Worm (Caenorhabditis elegans): ENCODE results near the gene Y48C3A.20.

Gene Y48C3A.20

ce11 chrII:13401549-13401948 lies 32.1 kb downstream of the Y48C3A.20 start:
- no peak for TF ChIP-seq hmbx-1 (tag; optimal IDR thresholded peaks at IDR 0.05)

ce11 chrII:13402680-13403079 lies 33.3 kb downstream of the Y48C3A.20 start, which contains the start of gene pinn-4:
Gene pinn-4, plus strand, starts transcription at chrII:13402980.
- TF ChIP-seq hmbx-1 (tag; optimal IDR thresholded peaks at IDR 0.05) = no peak
- no peak for TF ChIP-seq pes-1 (GFP tag; IDR thresholded peaks at IDR 0.05)
- no peak for TF ChIP-seq ets-7 (tag; optimal IDR thresholded peaks at IDR 0.05)

ce11 chrII:13405840-13406239 lies 36.4 kb downstream of the Y48C3A.20 start, which contains the start of gene efl-2:
Gene efl-2, plus strand, starts transcription at chrII:13406140.
- TF ChIP-seq ceh-36 (tag; optimal IDR thresholded peaks at IDR 0.05) = no peak
- TF ChIP-seq aly-1 (tag; optimal IDR thresholded peaks at IDR 0.05) = no peak
- no peak for TF ChIP-seq flt-1 (GFP tag; IDR thresholded peaks at IDR 0.05)
- no peak for TF ChIP-seq hmg-4 (GFP tag; optimal IDR thresholded peaks at IDR 0.05)
- no peak for TF ChIP-seq B0310.2 (tag; optimal IDR thresholded peaks at IDR 0.05)
- TF ChIP-seq ets-7 (tag; optimal IDR thresholded peaks at IDR 0.05) = no peak
- TF ChIP-seq tra-4 (tag; optimal IDR thresholded peaks at IDR 0.05) = no peak
- no peak for TF ChIP-seq pes-1 (GFP tag; IDR thresholded peaks at IDR 0.05)
- no peak for TF ChIP-seq tbx-11 (GFP tag; IDR thresholded peaks at IDR 0.05)
- no peak for TF ChIP-seq scrt-1 (GFP tag; IDR thresholded peaks at IDR 0.05)
- no peak for TF ChIP-seq F13C5.2 (tag; optimal IDR thresholded peaks at IDR 0.05)
- TF ChIP-seq hmbx-1 (tag; optimal IDR thresholded peaks at IDR 0.05) = no peak
- no peak for TF ChIP-seq tbx-37 (GFP tag; conservative IDR thresholded peaks at IDR 0.05)
- TF ChIP-seq hnd-1 (tag; optimal IDR thresholded peaks at IDR 0.05) = no peak
- TF ChIP-seq sea-1 (GFP tag; conservative IDR thresholded peaks at IDR 0.05) = no peak
- no peak for TF ChIP-seq ceh-13 (GFP tag; optimal IDR thresholded peaks at IDR 0.05)
- no peak for TF ChIP-seq ama-1 (optimal IDR thresholded peaks at IDR 0.05)

ce11 chrII:13412335-13412734 lies 42.9 kb downstream of the Y48C3A.20 start, which contains the start of gene Y48C3A.18:
Gene Y48C3A.18, plus strand, starts transcription at chrII:13412635.
- TF ChIP-seq F13C5.2 (tag; optimal IDR thresholded peaks at IDR 0.05) (no peak), pes-1 (GFP tag; IDR thresholded peaks at IDR 0.05) (no peak), ets-7 (tag; optimal IDR thresholded peaks at IDR 0.05) (no peak), B0310.2 (tag; optimal IDR thresholded peaks at IDR 0.05) (no peak), tra-4 (tag; optimal IDR thresholded peaks at IDR 0.05) (no peak), hmbx-1 (tag; optimal IDR thresholded peaks at IDR 0.05) (no peak), tbx-37 (GFP tag; conservative IDR thresholded peaks at IDR 0.05) (no peak), hmg-4 (GFP tag; optimal IDR thresholded peaks at IDR 0.05) (no peak), ceh-36 (tag; optimal IDR thresholded peaks at IDR 0.05) (no peak), tbx-11 (GFP tag; IDR thresholded peaks at IDR 0.05) (no peak), hnd-1 (tag; optimal IDR thresholded peaks at IDR 0.05) (no peak), ceh-13 (GFP tag; optimal IDR thresholded peaks at IDR 0.05) (no peak), scrt-1 (GFP tag; IDR thresholded peaks at IDR 0.05) (no peak), sea-1 (GFP tag; conservative IDR thresholded peaks at IDR 0.05) (no peak)

ce11 chrII:13414099-13414498 lies 44.7 kb downstream of the Y48C3A.20 start:
- TF ChIP-seq F13C5.2 (tag; optimal IDR thresholded peaks at IDR 0.05) = no peak
- TF ChIP-seq hmg-4 (GFP tag; optimal IDR thresholded peaks at IDR 0.05) = no peak
- no peak for TF ChIP-seq ets-7 (tag; optimal IDR thresholded peaks at IDR 0.05)
- no peak for TF ChIP-seq sea-1 (GFP tag; conservative IDR thresholded peaks at IDR 0.05)
- no peak for TF ChIP-seq ceh-36 (tag; optimal IDR thresholded peaks at IDR 0.05)
- no peak for TF ChIP-seq hnd-1 (tag; optimal IDR thresholded peaks at IDR 0.05)
- TF ChIP-seq tbx-11 (GFP tag; IDR thresholded peaks at IDR 0.05) = no peak
- TF ChIP-seq ama-1 (optimal IDR thresholded peaks at IDR 0.05) = no peak
- TF ChIP-seq tra-4 (tag; optimal IDR thresholded peaks at IDR 0.05) = no peak
- no peak for TF ChIP-seq flt-1 (GFP tag; IDR thresholded peaks at IDR 0.05)
- TF ChIP-seq ceh-13 (GFP tag; optimal IDR thresholded peaks at IDR 0.05) = no peak
- TF ChIP-seq pes-1 (GFP tag; IDR thresholded peaks at IDR 0.05) = no peak
- no peak for TF ChIP-seq tbx-37 (GFP tag; conservative IDR thresholded peaks at IDR 0.05)

ce11 chrII:13414554-13415057 lies 45.2 kb downstream of the Y48C3A.20 start, which contains the start of gene Y48E1C.1:
Gene Y48E1C.1, plus strand, starts transcription at chrII:13415007.
- no peak for TF ChIP-seq ceh-36 (tag; optimal IDR thresholded peaks at IDR 0.05)
- no peak for TF ChIP-seq sea-1 (GFP tag; conservative IDR thresholded peaks at IDR 0.05)
- TF ChIP-seq hnd-1 (tag; optimal IDR thresholded peaks at IDR 0.05) = no peak
- no peak for TF ChIP-seq scrt-1 (GFP tag; IDR thresholded peaks at IDR 0.05)
- TF ChIP-seq tra-4 (tag; optimal IDR thresholded peaks at IDR 0.05) = no peak
- TF ChIP-seq pes-1 (GFP tag; IDR thresholded peaks at IDR 0.05) = no peak
- no peak for TF ChIP-seq ama-1 (optimal IDR thresholded peaks at IDR 0.05)
- no peak for TF ChIP-seq hmbx-1 (tag; optimal IDR thresholded peaks at IDR 0.05)
- TF ChIP-seq tbx-11 (GFP tag; IDR thresholded peaks at IDR 0.05) = no peak

- TF ChIP-seq ets-7 (tag; optimal IDR thresholded peaks at IDR 0.05) = no peak
- no peak for TF ChIP-seq ceh-36 (tag; optimal IDR thresholded peaks at IDR 0.05)
- TF ChIP-seq hmbx-1 (tag; optimal IDR thresholded peaks at IDR 0.05) = no peak
- no peak for TF ChIP-seq hmg-4 (GFP tag; optimal IDR thresholded peaks at IDR 0.05)
- TF ChIP-seq B0310.2 (tag; optimal IDR thresholded peaks at IDR 0.05) = no peak
- no peak for TF ChIP-seq aly-1 (tag; optimal IDR thresholded peaks at IDR 0.05)
Measured at ce11 chrII:13416552-13416951, 47.1 kb downstream of the Y48C3A.20 start.

ce11 chrII:13417452-13418031 lies 48.1 kb downstream of the Y48C3A.20 start:
- TF ChIP-seq sea-1 (GFP tag; conservative IDR thresholded peaks at IDR 0.05) = no peak
- TF ChIP-seq pes-1 (GFP tag; IDR thresholded peaks at IDR 0.05) = no peak
